Fruit fly (Drosophila melanogaster): Measurements from ENCODE around the gene Naa30A.

Naa30A gene

dm6 chrX:1341944-1342392, at the start of gene Naa30A (continued):
- TF ChIP-seq CG6854 (GFP tag; optimal IDR thresholded peaks at IDR 0.05) (no peak), CG17361 (GFP tag; IDR thresholded peaks at IDR 0.05) (peak; percentile 51; the same call in 2 of the 3 replicates), Myb (GFP tag; optimal IDR thresholded peaks at IDR 0.05) (no peak), Ada2b (GFP tag; IDR thresholded peaks at IDR 0.05) (no peak), CG15514 (GFP tag; optimal IDR thresholded peaks at IDR 0.05) (peak; percentile 75), ssp (GFP tag; IDR thresholded peaks at IDR 0.05) (no peak), pho (GFP tag; optimal IDR thresholded peaks at IDR 0.05) (no peak), CG7839 (tag; optimal IDR thresholded peaks at IDR 0.05) (no peak), grau (tag; optimal IDR thresholded peaks at IDR 0.05) (peak; percentile 47), Atf3 (GFP tag; optimal IDR thresholded peaks at IDR 0.05) (no peak), cato (GFP tag; optimal IDR thresholded peaks at IDR 0.05; ENCODE audit: borderline replicate concordance) (no peak), ro (GFP tag; IDR thresholded peaks at IDR 0.05) (no peak), CG43689 (GFP tag; IDR thresholded peaks at IDR 0.05) (no peak), Tbp (GFP tag; optimal IDR thresholded peaks at IDR 0.05) (no peak), emc (GFP tag; optimal IDR thresholded peaks at IDR 0.05) (no peak), run (tag; optimal IDR thresholded peaks at IDR 0.05) (no peak), CG30431 (GFP tag; optimal IDR thresholded peaks at IDR 0.05) (no peak), CG15011 (GFP tag; optimal IDR thresholded peaks at IDR 0.05) (no peak), CG12299 (tag; optimal IDR thresholded peaks at IDR 0.05) (no peak), Gsc (GFP tag; IDR thresholded peaks at IDR 0.05) (no peak), CG7928 (GFP tag; optimal IDR thresholded peaks at IDR 0.05) (peak; percentile 19), CG2678 (tag; optimal IDR thresholded peaks at IDR 0.05) (peak; percentile 18), CG14441 (GFP tag; IDR thresholded peaks at IDR 0.05) (no peak), CG10959 (GFP tag; IDR thresholded peaks at IDR 0.05) (no peak), Xrp1 (GFP tag; IDR thresholded peaks at IDR 0.05) (no peak), eve (GFP tag; optimal IDR thresholded peaks at IDR 0.05) (no peak), Hr51 (GFP tag; optimal IDR thresholded peaks at IDR 0.05) (peak in 1 of 2 experiments; percentile 17), CG12659 (GFP tag; optimal IDR thresholded peaks at IDR 0.05) (peak; percentile 33), CG13775 (GFP tag; optimal IDR thresholded peaks at IDR 0.05) (no peak), ham (GFP tag; IDR thresholded peaks at IDR 0.05) (no peak), Hr39 (optimal IDR thresholded peaks at IDR 0.05) (peak; percentile 86), Scr (GFP tag; IDR thresholded peaks at IDR 0.05; ENCODE audit: partially characterized antibody) (peak; percentile 96), slp2 (GFP tag; optimal IDR thresholded peaks at IDR 0.05) (no peak), CG34376 (GFP tag; optimal IDR thresholded peaks at IDR 0.05) (no peak), CG6791 (GFP tag; IDR thresholded peaks at IDR 0.05; ENCODE audit: partially characterized antibody) (peak; percentile 97), chm (GFP tag; IDR thresholded peaks at IDR 0.05) (no peak), CG9876 (GFP tag; optimal IDR thresholded peaks at IDR 0.05) (no peak), Aef1 (GFP tag; IDR thresholded peaks at IDR 0.05) (no peak), Fer1 (GFP tag; optimal IDR thresholded peaks at IDR 0.05) (peak; percentile 26), Lim3 (GFP tag; IDR thresholded peaks at IDR 0.05) (no peak), CG4404 (GFP tag; IDR thresholded peaks at IDR 0.05) (no peak), bbx (GFP tag; IDR thresholded peaks at IDR 0.05; ENCODE audit: partially characterized antibody) (peak; percentile 97), CG13123 (GFP tag; optimal IDR thresholded peaks at IDR 0.05) (no peak), C15 (GFP tag; IDR thresholded peaks at IDR 0.05) (no peak), CG12391 (tag; optimal IDR thresholded peaks at IDR 0.05) (peak; percentile 24), MESR4 (GFP tag; optimal IDR thresholded peaks at IDR 0.05) (peak; percentile 96), CG2712 (tag; optimal IDR thresholded peaks at IDR 0.05) (peak; percentile 44), Sin3A (optimal IDR thresholded peaks at IDR 0.05) (peak; percentile 10), CG14710 (tag; optimal IDR thresholded peaks at IDR 0.05) (peak; percentile 40), CG9797 (GFP tag; optimal IDR thresholded peaks at IDR 0.05) (peak; percentile 8), CG10321 (GFP tag; IDR thresholded peaks at IDR 0.05) (no peak), CG6765 (GFP tag; optimal IDR thresholded peaks at IDR 0.05) (no peak), H2.0 (GFP tag; IDR thresholded peaks at IDR 0.05) (no peak)

Data from whole organism, embryonic.